Comparison of ENCODE assay signal across 1 fruit fly cellular context in the genomic region with DNA sequence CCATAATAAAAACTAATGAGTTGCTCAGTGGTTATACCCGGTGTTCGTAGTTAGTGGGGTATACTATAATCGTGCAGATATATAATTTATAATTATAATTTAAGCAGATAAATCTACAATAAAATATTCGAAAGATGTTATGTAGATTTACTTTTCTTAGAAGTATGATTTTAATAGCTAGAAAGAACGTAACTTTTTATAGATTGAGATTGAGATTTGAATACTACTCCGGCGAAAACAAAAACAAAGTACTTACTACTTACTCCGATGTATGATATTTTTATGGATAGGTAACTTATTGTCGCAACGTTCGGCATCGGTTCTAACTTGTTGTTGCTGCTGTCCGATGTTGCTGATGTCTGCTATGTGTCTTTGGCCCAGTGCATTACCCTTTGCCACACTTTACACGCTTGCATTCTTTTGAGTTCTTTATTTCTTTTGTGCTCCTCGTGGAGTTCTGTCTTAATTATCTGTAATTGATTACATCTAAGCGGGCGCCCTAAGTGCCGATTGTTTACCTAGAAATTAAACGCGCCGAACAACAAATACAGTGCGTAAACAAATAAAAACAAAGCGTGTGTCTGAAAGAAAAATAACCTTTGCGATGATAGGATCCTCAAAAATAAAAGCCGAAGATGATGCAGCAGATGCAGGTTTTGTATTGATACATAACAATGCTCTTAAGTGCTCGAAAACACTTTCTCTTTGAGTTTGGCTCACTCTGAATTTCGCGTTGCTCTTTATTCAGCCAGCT.
TF ChIP-seq lines count a peak whose summit lies in the region.

No protein-coding gene starts in this region.

TF ChIP-seq in whole organism, embryonic, 481 proteins besides CTCF, POLR2A, EP300 and RAD21 (continued from another document and continues in another):
- no peak for TF ChIP-seq CG13287 (GFP tag; IDR thresholded peaks at IDR 0.05; lab: Robert Waterston, UW; ENCODE audit: partially characterized antibody)
- no peak for TF ChIP-seq ken (GFP tag; IDR thresholded peaks at IDR 0.05; lab: Robert Waterston, UW)
- TF ChIP-seq Abd-B (GFP tag; optimal IDR thresholded peaks at IDR 0.05; lab: Kevin White, UChicago), result no peak
- TF ChIP-seq CG15269 (tag; optimal IDR thresholded peaks at IDR 0.05; lab: Kevin White, UChicago), result no peak
- no peak for TF ChIP-seq CG18011 (GFP tag; optimal IDR thresholded peaks at IDR 0.05; lab: Kevin White, UChicago)
- no peak for TF ChIP-seq CG12219 (GFP tag; optimal IDR thresholded peaks at IDR 0.05; lab: Kevin White, UChicago)
- no peak for TF ChIP-seq stc (GFP tag; IDR thresholded peaks at IDR 0.05; lab: Robert Waterston, UW)
- no peak for TF ChIP-seq CG10366 (GFP tag; IDR thresholded peaks at IDR 0.05; lab: Robert Waterston, UW)
- TF ChIP-seq CG8388 (GFP tag; optimal IDR thresholded peaks at IDR 0.05; lab: Kevin White, UChicago), result no peak
- TF ChIP-seq Hand (GFP tag; optimal IDR thresholded peaks at IDR 0.05; lab: Kevin White, UChicago), result no peak
- no peak for TF ChIP-seq CG32532 (GFP tag; IDR thresholded peaks at IDR 0.05; lab: Robert Waterston, UW)
- no peak for TF ChIP-seq trh (GFP tag; optimal IDR thresholded peaks at IDR 0.05; lab: Kevin White, UChicago)
- no peak for TF ChIP-seq CG12744 (GFP tag; optimal IDR thresholded peaks at IDR 0.05; lab: Kevin White, UChicago)
- TF ChIP-seq pum (GFP tag; optimal IDR thresholded peaks at IDR 0.05; lab: Kevin White, UChicago), result no peak
- TF ChIP-seq dmrt11E (tag; optimal IDR thresholded peaks at IDR 0.05; lab: Kevin White, UChicago), result peak; percentile 6
- no peak for TF ChIP-seq unpg (GFP tag; optimal IDR thresholded peaks at IDR 0.05; lab: Kevin White, UChicago)
- TF ChIP-seq CG6254 (GFP tag; optimal IDR thresholded peaks at IDR 0.05; lab: Kevin White, UChicago), result no peak
- no peak for TF ChIP-seq cad (GFP tag; optimal IDR thresholded peaks at IDR 0.05; lab: Kevin White, UChicago)
- TF ChIP-seq Fer1 (GFP tag; optimal IDR thresholded peaks at IDR 0.05; lab: Kevin White, UChicago), result no peak
- TF ChIP-seq hth (optimal IDR thresholded peaks at IDR 0.05; lab: Kevin White, UChicago), result no peak
- TF ChIP-seq Six4 (GFP tag; optimal IDR thresholded peaks at IDR 0.05; lab: Kevin White, UChicago), result no peak
- TF ChIP-seq Rfx (GFP tag; IDR thresholded peaks at IDR 0.05; lab: Robert Waterston, UW), result no peak
- no peak for TF ChIP-seq Vsx1 (GFP tag; optimal IDR thresholded peaks at IDR 0.05; lab: Kevin White, UChicago)
- no peak for TF ChIP-seq pan (optimal IDR thresholded peaks at IDR 0.05; lab: Kevin White, UChicago)
- TF ChIP-seq pan (GFP tag; optimal IDR thresholded peaks at IDR 0.05 in 1 of 2, IDR thresholded peaks at IDR 0.05 in 1 of 2), result no peak
- no peak for TF ChIP-seq scrt (GFP tag; optimal IDR thresholded peaks at IDR 0.05; lab: Kevin White, UChicago)
- no peak for TF ChIP-seq Lpt (GFP tag; optimal IDR thresholded peaks at IDR 0.05; lab: Kevin White, UChicago)
- no peak for TF ChIP-seq CG4282 (GFP tag; optimal IDR thresholded peaks at IDR 0.05; lab: Kevin White, UChicago)
- TF ChIP-seq CG4820 (GFP tag; optimal IDR thresholded peaks at IDR 0.05; lab: Kevin White, UChicago), result peak; percentile 0
- TF ChIP-seq Dfd (GFP tag; optimal IDR thresholded peaks at IDR 0.05; lab: Kevin White, UChicago), result no peak
- no peak for TF ChIP-seq Doc2 (GFP tag; IDR thresholded peaks at IDR 0.05; lab: Robert Waterston, UW)
- no peak for TF ChIP-seq Atf6 (GFP tag; IDR thresholded peaks at IDR 0.05; lab: Robert Waterston, UW)
- no peak for TF ChIP-seq Gsc (GFP tag; IDR thresholded peaks at IDR 0.05; lab: Robert Waterston, UW)
- no peak for TF ChIP-seq CG3847 (GFP tag; IDR thresholded peaks at IDR 0.05; lab: Robert Waterston, UW)
- no peak for TF ChIP-seq ranshi (GFP tag; IDR thresholded peaks at IDR 0.05; lab: Robert Waterston, UW)
- no peak for TF ChIP-seq toy (GFP tag; IDR thresholded peaks at IDR 0.05; lab: Robert Waterston, UW)
- no peak for TF ChIP-seq disco-r (GFP tag; optimal IDR thresholded peaks at IDR 0.05; lab: Kevin White, UChicago)
- no peak for TF ChIP-seq Doc3 (GFP tag; IDR thresholded peaks at IDR 0.05; lab: Robert Waterston, UW; ENCODE audit: partially characterized antibody)
- no peak for TF ChIP-seq ato (GFP tag; IDR thresholded peaks at IDR 0.05; lab: Robert Waterston, UW; ENCODE audit: partially characterized antibody)
- no peak for TF ChIP-seq ab (GFP tag; optimal IDR thresholded peaks at IDR 0.05; lab: Kevin White, UChicago)
- TF ChIP-seq CG14050 (GFP tag; IDR thresholded peaks at IDR 0.05; lab: Robert Waterston, UW), result no peak
- TF ChIP-seq B-H2 (GFP tag; optimal IDR thresholded peaks at IDR 0.05; lab: Kevin White, UChicago), result no peak
- TF ChIP-seq CG9609 (GFP tag; optimal IDR thresholded peaks at IDR 0.05; lab: Kevin White, UChicago), result no peak
- no peak for TF ChIP-seq CG32772 (GFP tag; IDR thresholded peaks at IDR 0.05; lab: Robert Waterston, UW)
- peak; percentile 33; the same call in 1 of the 3 replicates for TF ChIP-seq zfh1 (GFP tag; IDR thresholded peaks at IDR 0.05; lab: Robert Waterston, UW)
- no peak for TF ChIP-seq CG7372 (GFP tag; IDR thresholded peaks at IDR 0.05; lab: Robert Waterston, UW)
- TF ChIP-seq CG18262 (tag; optimal IDR thresholded peaks at IDR 0.05; lab: Kevin White, UChicago), result peak; percentile 23
- no peak for TF ChIP-seq CG34422 (GFP tag; IDR thresholded peaks at IDR 0.05; lab: Robert Waterston, UW)
- TF ChIP-seq chif (GFP tag; optimal IDR thresholded peaks at IDR 0.05; lab: Kevin White, UChicago), result no peak
- 0 out of 2 replicates have a peak, but pooled peaks have one; percentile 29 for TF ChIP-seq CG6689 (GFP tag; IDR thresholded peaks at IDR 0.05; lab: Robert Waterston, UW)
- TF ChIP-seq CG8290 (GFP tag; optimal IDR thresholded peaks at IDR 0.05; lab: Kevin White, UChicago), result no peak
- TF ChIP-seq CG8290 (tag; optimal IDR thresholded peaks at IDR 0.05; lab: Kevin White, UChicago), result no peak
- TF ChIP-seq CG9437 (GFP tag; optimal IDR thresholded peaks at IDR 0.05; lab: Kevin White, UChicago), result no peak
- TF ChIP-seq dm (GFP tag; optimal IDR thresholded peaks at IDR 0.05; lab: Kevin White, UChicago), result no peak
- TF ChIP-seq Sox100B (GFP tag; optimal IDR thresholded peaks at IDR 0.05; lab: Kevin White, UChicago), result peak; percentile 2
- TF ChIP-seq eve (GFP tag; optimal IDR thresholded peaks at IDR 0.05; lab: Kevin White, UChicago), result peak in 1 of 2 experiments; percentile 60
- TF ChIP-seq CG11398 (GFP tag; optimal IDR thresholded peaks at IDR 0.05; lab: Kevin White, UChicago), result no peak
- no peak for TF ChIP-seq CG17186 (GFP tag; optimal IDR thresholded peaks at IDR 0.05; lab: Kevin White, UChicago)
- no peak for TF ChIP-seq rib (GFP tag; IDR thresholded peaks at IDR 0.05; lab: Robert Waterston, UW)
- TF ChIP-seq MTF-1 (GFP tag; optimal IDR thresholded peaks at IDR 0.05; lab: Kevin White, UChicago; ENCODE audit: borderline replicate concordance), result no peak
- no peak for TF ChIP-seq CG6272 (GFP tag; IDR thresholded peaks at IDR 0.05; lab: Robert Waterston, UW)
- no peak for TF ChIP-seq mirr (GFP tag; optimal IDR thresholded peaks at IDR 0.05; lab: Kevin White, UChicago)
- TF ChIP-seq CG17359 (tag; optimal IDR thresholded peaks at IDR 0.05; lab: Kevin White, UChicago), result no peak
- no peak for TF ChIP-seq CG11695 (GFP tag; IDR thresholded peaks at IDR 0.05; lab: Robert Waterston, UW)
- TF ChIP-seq odd (GFP tag; optimal IDR thresholded peaks at IDR 0.05; lab: Kevin White, UChicago), result no peak
- peak; percentile 46 for TF ChIP-seq CG15696 (tag; optimal IDR thresholded peaks at IDR 0.05; lab: Kevin White, UChicago)
- TF ChIP-seq sd (tag; optimal IDR thresholded peaks at IDR 0.05; lab: Kevin White, UChicago), result no peak
- no peak for TF ChIP-seq Elba2 (GFP tag; optimal IDR thresholded peaks at IDR 0.05; lab: Kevin White, UChicago)
- TF ChIP-seq corto (GFP tag; optimal IDR thresholded peaks at IDR 0.05; lab: Kevin White, UChicago), result no peak
- no peak for TF ChIP-seq Dp (GFP tag; optimal IDR thresholded peaks at IDR 0.05; lab: Kevin White, UChicago)
- no peak for TF ChIP-seq Side (GFP tag; optimal IDR thresholded peaks at IDR 0.05; lab: Kevin White, UChicago)
- no peak for TF ChIP-seq exex (tag; optimal IDR thresholded peaks at IDR 0.05; lab: Kevin White, UChicago)
- TF ChIP-seq E2f1 (GFP tag; IDR thresholded peaks at IDR 0.05; lab: Robert Waterston, UW), result no peak
- TF ChIP-seq emc (GFP tag; optimal IDR thresholded peaks at IDR 0.05; lab: Kevin White, UChicago), result no peak
- no peak for TF ChIP-seq wor (GFP tag; IDR thresholded peaks at IDR 0.05; lab: Robert Waterston, UW)
- TF ChIP-seq Nf-YC (tag; optimal IDR thresholded peaks at IDR 0.05; lab: Kevin White, UChicago), result no peak
- TF ChIP-seq Scr (GFP tag; IDR thresholded peaks at IDR 0.05; lab: Robert Waterston, UW; ENCODE audit: partially characterized antibody), result no peak
- TF ChIP-seq CG8765 (GFP tag; IDR thresholded peaks at IDR 0.05; lab: Robert Waterston, UW), result no peak
- no peak for TF ChIP-seq aop (GFP tag; IDR thresholded peaks at IDR 0.05; lab: Robert Waterston, UW)
- TF ChIP-seq TFAM (GFP tag; optimal IDR thresholded peaks at IDR 0.05; lab: Kevin White, UChicago), result no peak
- TF ChIP-seq Bgb (GFP tag; IDR thresholded peaks at IDR 0.05; lab: Robert Waterston, UW; ENCODE audit: partially characterized antibody), result no peak
- peak; percentile 38 for TF ChIP-seq ac (GFP tag; optimal IDR thresholded peaks at IDR 0.05; lab: Kevin White, UChicago)
- TF ChIP-seq gcm2 (GFP tag; optimal IDR thresholded peaks at IDR 0.05; lab: Kevin White, UChicago), result no peak
- no peak for TF ChIP-seq Dbx (GFP tag; IDR thresholded peaks at IDR 0.05; lab: Robert Waterston, UW)
- TF ChIP-seq tup (GFP tag; optimal IDR thresholded peaks at IDR 0.05; lab: Kevin White, UChicago), result no peak
- no peak for TF ChIP-seq zf30C (GFP tag; optimal IDR thresholded peaks at IDR 0.05; lab: Kevin White, UChicago)
- no peak for TF ChIP-seq CG7556 (GFP tag; optimal IDR thresholded peaks at IDR 0.05; lab: Kevin White, UChicago)
- no peak for TF ChIP-seq Ravus (GFP tag; IDR thresholded peaks at IDR 0.05; lab: Robert Waterston, UW)
- no peak for TF ChIP-seq Med (GFP tag; lab: Kevin White, UChicago)
- TF ChIP-seq vvl (GFP tag; IDR thresholded peaks at IDR 0.05; lab: Robert Waterston, UW), result no peak
- TF ChIP-seq CrebB (tag; optimal IDR thresholded peaks at IDR 0.05; lab: Kevin White, UChicago), result no peak
- no peak for TF ChIP-seq ERR (GFP tag; optimal IDR thresholded peaks at IDR 0.05; lab: Kevin White, UChicago)
- peak; percentile 37 for TF ChIP-seq fd96Cb (tag; optimal IDR thresholded peaks at IDR 0.05; lab: Kevin White, UChicago)
- TF ChIP-seq bbx (GFP tag; IDR thresholded peaks at IDR 0.05; lab: Robert Waterston, UW; ENCODE audit: partially characterized antibody), result no peak
- TF ChIP-seq org-1 (GFP tag; optimal IDR thresholded peaks at IDR 0.05; lab: Kevin White, UChicago), result no peak
- TF ChIP-seq bsh (GFP tag; optimal IDR thresholded peaks at IDR 0.05; lab: Kevin White, UChicago), result peak in 1 of 2 experiments; percentile 16
- TF ChIP-seq Antp (GFP tag; optimal IDR thresholded peaks at IDR 0.05; lab: Kevin White, UChicago), result no peak
- no peak for TF ChIP-seq bcd (GFP tag; optimal IDR thresholded peaks at IDR 0.05; lab: Kevin White, UChicago)
- no peak for TF ChIP-seq knrl (GFP tag; IDR thresholded peaks at IDR 0.05; lab: Robert Waterston, UW; ENCODE audit: partially characterized antibody)
- TF ChIP-seq CG9817 (tag; optimal IDR thresholded peaks at IDR 0.05; lab: Kevin White, UChicago), result no peak
- no peak for TF ChIP-seq CG11696 (GFP tag; IDR thresholded peaks at IDR 0.05; lab: Robert Waterston, UW)
- no peak for TF ChIP-seq Taf1 (GFP tag; IDR thresholded peaks at IDR 0.05; lab: Robert Waterston, UW)
- TF ChIP-seq dysf (GFP tag; IDR thresholded peaks at IDR 0.05; lab: Robert Waterston, UW), result no peak
- no peak for TF ChIP-seq Hr78 (GFP tag; optimal IDR thresholded peaks at IDR 0.05; lab: Kevin White, UChicago)
- no peak for TF ChIP-seq shn (GFP tag; optimal IDR thresholded peaks at IDR 0.05; lab: Kevin White, UChicago)
- TF ChIP-seq nau (GFP tag; optimal IDR thresholded peaks at IDR 0.05; lab: Kevin White, UChicago), result no peak
- no peak for TF ChIP-seq Hr3 (GFP tag; optimal IDR thresholded peaks at IDR 0.05; lab: Kevin White, UChicago)
- no peak for TF ChIP-seq CG6654 (GFP tag; optimal IDR thresholded peaks at IDR 0.05; lab: Kevin White, UChicago)
- TF ChIP-seq CG14965 (GFP tag; optimal IDR thresholded peaks at IDR 0.05; lab: Kevin White, UChicago; ENCODE audit: borderline replicate concordance), result no peak
- no peak for TF ChIP-seq Dad (GFP tag; optimal IDR thresholded peaks at IDR 0.05; lab: Kevin White, UChicago)
- peak; percentile 1 for TF ChIP-seq trem (tag; optimal IDR thresholded peaks at IDR 0.05; lab: Kevin White, UChicago)
- TF ChIP-seq br (optimal IDR thresholded peaks at IDR 0.05; lab: Kevin White, UChicago), result no peak
- peak; percentile 51 for TF ChIP-seq CG4707 (GFP tag; optimal IDR thresholded peaks at IDR 0.05; lab: Kevin White, UChicago)
- TF ChIP-seq pnt (GFP tag; optimal IDR thresholded peaks at IDR 0.05; lab: Kevin White, UChicago), result no peak
- no peak for TF ChIP-seq C15 (GFP tag; IDR thresholded peaks at IDR 0.05; lab: Robert Waterston, UW)
- no peak for TF ChIP-seq pros (GFP tag; optimal IDR thresholded peaks at IDR 0.05; lab: Kevin White, UChicago)
- no peak for TF ChIP-seq sna (GFP tag; IDR thresholded peaks at IDR 0.05; lab: Robert Waterston, UW; ENCODE audit: partially characterized antibody)
- TF ChIP-seq Adf1 (GFP tag; IDR thresholded peaks at IDR 0.05; lab: Robert Waterston, UW), result no peak
- TF ChIP-seq CG7963 (GFP tag; IDR thresholded peaks at IDR 0.05; lab: Robert Waterston, UW; ENCODE audit: partially characterized antibody), result no peak
- TF ChIP-seq nerfin-1 (tag; optimal IDR thresholded peaks at IDR 0.05; lab: Kevin White, UChicago), result no peak
- TF ChIP-seq CG10543 (GFP tag; optimal IDR thresholded peaks at IDR 0.05; lab: Kevin White, UChicago), result no peak
- TF ChIP-seq CG5245 (GFP tag; optimal IDR thresholded peaks at IDR 0.05; lab: Kevin White, UChicago), result no peak
- no peak for TF ChIP-seq Hr51 (GFP tag; optimal IDR thresholded peaks at IDR 0.05; lab: Kevin White, UChicago)
- no peak for TF ChIP-seq Fer2 (tag; optimal IDR thresholded peaks at IDR 0.05; lab: Kevin White, UChicago)
- peak; percentile 92 for TF ChIP-seq CG3163 (GFP tag; optimal IDR thresholded peaks at IDR 0.05; lab: Kevin White, UChicago)
- TF ChIP-seq row (GFP tag; IDR thresholded peaks at IDR 0.05; lab: Robert Waterston, UW), result peak; percentile 44; the same call in 2 of the 3 replicates
- TF ChIP-seq kay (GFP tag; optimal IDR thresholded peaks at IDR 0.05; lab: Kevin White, UChicago), result no peak
- peak; percentile 9 for TF ChIP-seq Kr (GFP tag; optimal IDR thresholded peaks at IDR 0.05; lab: Kevin White, UChicago)
- no peak for TF ChIP-seq otp (GFP tag; IDR thresholded peaks at IDR 0.05; lab: Robert Waterston, UW)
